Worm (Caenorhabditis elegans) whole organism, L1 larva: ENCODE measurements around the gene clc-10.

Experiments
- C34B4.2 ChIP-seq: sonication (generic microtip); optimal IDR thresholded peaks from 2 replicates; lab custom pipeline; 2017; ENCODE audit warnings: mild to moderate bottlenecking, missing genetic modification characterization, missing compliant biosample characterization
- aha-1 ChIP-seq: fragments of 150-350 bp; optimal IDR thresholded peaks from 2 replicates; lab custom pipeline; 2014; ENCODE audit warnings: missing biosample characterization, missing genetic modification characterization
- alr-1 ChIP-seq: fragments of 200-800 bp; sonication (Bioruptor generic); optimal IDR thresholded peaks from 2 replicates; lab custom pipeline; 2018; ENCODE audit warnings: borderline replicate concordance, mild to moderate bottlenecking, missing genetic modification characterization, missing compliant biosample characterization
- blmp-1 ChIP-seq: fragments of 150-350 bp; optimal IDR thresholded peaks from 2 replicates; lab custom pipeline; 2014; ENCODE audit warnings: missing biosample characterization, missing genetic modification characterization
- ceh-82 ChIP-seq, 3 experiments: fragments of 150-350 bp in 1 of 3; sonication (generic microtip) in 2 of 3; optimal IDR thresholded peaks; 2 replicates each; lab custom pipeline; 2014 to 2017; ENCODE audit warnings: missing biosample characterization in 3 of 3, missing genetic modification characterization in 3 of 3
- ceh-88 ChIP-seq: fragments of 200-800 bp; sonication (Bioruptor generic); IDR thresholded peaks from 2 replicates; pipeline ENCODE4 v1.3.6; 2022; ENCODE audit warnings: missing genetic modification characterization, missing compliant biosample characterization
- ceh-90 ChIP-seq: sonication (generic microtip); optimal IDR thresholded peaks from 2 replicates; lab custom pipeline; 2016; ENCODE audit warnings: missing genetic modification characterization, missing compliant biosample characterization
- dpl-1 ChIP-seq, 3 experiments: fragments of 150-350 bp in 2 of 3; sonication (generic microtip) in 1 of 3; optimal IDR thresholded peaks; 2 replicates each; lab custom pipeline; 2014 to 2017; ENCODE audit warnings: missing biosample characterization in 3 of 3, missing genetic modification characterization in 3 of 3, missing genetic modification reagents in 3 of 3
- efl-1 ChIP-seq, 4 experiments: fragments of 150-350 bp; optimal IDR thresholded peaks in 3 of 4; peaks in 1 of 4; 1 replicate in 1 of 4; 2 replicates in 3 of 4; lab custom pipeline; 2014; ENCODE audit warnings: missing biosample characterization in 2 of 4, missing genetic modification characterization in 2 of 4, missing genetic modification reagents in 2 of 4
- egl-27 ChIP-seq, 2 experiments: fragments of 150-350 bp in 1 of 2; sonication (generic microtip); optimal IDR thresholded peaks; 3 replicates each; lab custom pipeline; 2017 to 2018; ENCODE audit warnings: missing biosample characterization in 2 of 2, missing genetic modification characterization in 2 of 2, missing genetic modification reagents in 2 of 2
- elt-2 ChIP-seq: sonication (generic microtip); optimal IDR thresholded peaks from 2 replicates; lab custom pipeline; 2016; ENCODE audit warnings: missing genetic modification characterization, mild to moderate bottlenecking, inconsistent platforms, missing compliant biosample characterization, missing genetic modification reagents
- fkh-10 ChIP-seq: sonication (generic microtip); optimal IDR thresholded peaks from 2 replicates; lab custom pipeline; 2017; ENCODE audit warnings: missing biosample characterization, missing genetic modification reagents, missing genetic modification characterization
- fos-1 ChIP-seq: fragments of 150-350 bp; optimal IDR thresholded peaks from 2 replicates; lab custom pipeline; 2014; ENCODE audit warnings: missing biosample characterization, missing genetic modification characterization
- grh-1 ChIP-seq: fragments of 200-800 bp; sonication (Bioruptor generic); IDR thresholded peaks from 2 replicates; pipeline ENCODE4 v1.3.6; 2022; ENCODE audit warnings: missing genetic modification reagents, missing genetic modification characterization, missing compliant biosample characterization
- hpl-2 ChIP-seq: fragments of 150-350 bp; optimal IDR thresholded peaks from 2 replicates; lab custom pipeline; 2014; ENCODE audit warnings: missing biosample characterization, missing genetic modification reagents, missing genetic modification characterization
- lin-39 ChIP-seq: fragments of 150-350 bp; optimal IDR thresholded peaks from 2 replicates; lab custom pipeline; 2014; ENCODE audit warnings: missing biosample characterization, missing genetic modification reagents, missing genetic modification characterization
- lsy-2 ChIP-seq, 2 experiments: fragments of 150-350 bp; optimal IDR thresholded peaks; 2 replicates each; lab custom pipeline; 2014; ENCODE audit warnings: missing biosample characterization in 2 of 2, missing genetic modification characterization in 2 of 2
- nhr-237 ChIP-seq: fragments of 150-350 bp; optimal IDR thresholded peaks from 2 replicates; lab custom pipeline; 2014; ENCODE audit warnings: missing biosample characterization, missing genetic modification characterization
- nhr-47 ChIP-seq: sonication (generic microtip); optimal IDR thresholded peaks from 2 replicates; lab custom pipeline; 2016; ENCODE audit warnings: mild to moderate bottlenecking, missing genetic modification characterization, moderate library complexity, missing compliant biosample characterization
- nhr-71 ChIP-seq: sonication (generic microtip); optimal IDR thresholded peaks from 2 replicates; lab custom pipeline; 2016; ENCODE audit warnings: mild to moderate bottlenecking, missing genetic modification characterization, moderate library complexity, missing compliant biosample characterization
- nhr-76 ChIP-seq: sonication (generic microtip); optimal IDR thresholded peaks from 2 replicates; lab custom pipeline; 2017; ENCODE audit warnings: missing biosample characterization, missing genetic modification characterization
- snu-23 ChIP-seq: sonication (generic microtip); optimal IDR thresholded peaks from 2 replicates; lab custom pipeline; 2016; ENCODE audit warnings: missing genetic modification characterization, missing compliant biosample characterization
- zag-1 ChIP-seq: fragments of 150-350 bp; optimal IDR thresholded peaks from 2 replicates; lab custom pipeline; 2014; ENCODE audit warnings: missing biosample characterization, missing genetic modification characterization
- zip-4 ChIP-seq: fragments of 200-800 bp; sonication (Bioruptor generic); optimal IDR thresholded peaks from 2 replicates; lab custom pipeline; 2018; ENCODE audit warnings: mild to moderate bottlenecking, missing genetic modification characterization, moderate library complexity, missing compliant biosample characterization

clc-10 gene

ce11 chrIII:6087705-6088359 is 31.0 kb downstream of the clc-10 start, which contains the start of gene wht-1:
wht-1 (minus strand) TSS chrIII:6087755.
- peak; percentile 70 for TF ChIP-seq elt-2
- no peak for TF ChIP-seq alr-1 (tag; lab: Kevin White, UChicago)

- TF ChIP-seq dpl-1 (GFP tag; optimal IDR thresholded peaks at IDR 0.05; lab: Kevin White, UChicago) (no peak), blmp-1 (tag; lab: Kevin White, UChicago) (peak; percentile 92)
These were observed 38.8 kb downstream of the clc-10 start for ce11 chrIII:6095654-6096053.

- TF ChIP-seq snu-23 (no peak), lsy-2 (tag; optimal IDR thresholded peaks at IDR 0.05; lab: Kevin White, UChicago) (no peak), lin-39 (tag; lab: Kevin White, UChicago) (no peak), fkh-10 (GFP tag; lab: Kevin White, UChicago) (no peak), hpl-2 (GFP tag; lab: Kevin White, UChicago) (no peak), elt-2 (no peak), nhr-237 (no peak), fos-1 (tag; lab: Kevin White, UChicago) (no peak), grh-1 (GFP tag; lab: Robert Waterston, UW) (no peak), nhr-47 (tag; lab: Kevin White, UChicago) (no peak), zip-4 (GFP tag; lab: Kevin White, UChicago) (no peak), ceh-88 (GFP tag; lab: Robert Waterston, UW) (no peak), ceh-82 (tag; optimal IDR thresholded peaks at IDR 0.05; lab: Kevin White, UChicago) (no peak), ceh-90 (no peak), C34B4.2 (tag; lab: Kevin White, UChicago) (no peak), aha-1 (tag; lab: Kevin White, UChicago) (no peak), zag-1 (tag; lab: Kevin White, UChicago) (no peak), nhr-76 (tag; lab: Kevin White, UChicago) (no peak), nhr-71 (tag; lab: Kevin White, UChicago) (no peak), egl-27 (tag; optimal IDR thresholded peaks at IDR 0.05; lab: Kevin White, UChicago) (no peak)
These were observed 45.9 kb downstream of the clc-10 start, which contains the start of gene C05D10.4 for ce11 chrIII:6102762-6103161. C05D10.4 (minus strand) TSS chrIII:6102862.

DNA sequence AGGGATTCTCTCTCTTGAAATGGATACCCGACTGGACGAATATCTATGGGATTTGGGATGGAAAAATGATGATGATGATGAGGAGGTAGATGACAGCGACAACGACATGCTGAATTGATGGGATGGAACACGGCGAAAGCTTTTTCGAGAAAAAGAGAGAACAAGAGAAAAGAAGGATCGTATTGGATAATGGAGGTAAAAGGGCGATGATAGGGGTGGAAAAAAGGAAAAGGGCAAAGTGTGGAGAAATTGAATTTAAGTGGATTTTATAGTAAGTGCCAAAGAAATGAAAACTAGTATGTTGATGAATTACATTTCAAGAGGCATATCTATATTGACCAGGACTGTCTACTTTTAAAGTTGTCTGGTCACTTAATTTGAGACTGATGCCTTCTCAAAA is 49.0 kb downstream of the clc-10 start:
- TF ChIP-seq efl-1 (optimal IDR thresholded peaks at IDR 0.05; lab: Kevin White, UChicago) (no peak), efl-1 (GFP tag; optimal IDR thresholded peaks at IDR 0.05 in 1 of 2; lab: Kevin White, UChicago) (peak in 1 of 2 experiments; percentile 62), grh-1 (GFP tag; lab: Robert Waterston, UW) (no peak), blmp-1 (tag; lab: Kevin White, UChicago) (peak; percentile 62)
